Fruit fly (Drosophila melanogaster) whole organism, embryonic: ENCODE data around the gene drn.
A peak's percentile ranks its signal among the peaks of the same experiment; 100 is the strongest.

Source experiments
- ATbp ChIP-seq: fragments of 200-800 bp; sonication (Bioruptor generic); optimal IDR thresholded peaks from 2 replicates; lab custom pipeline; 2017; ENCODE audit warnings: missing biosample characterization, mild to moderate bottlenecking, missing genetic modification characterization, missing genetic modification reagents
- Atf3 ChIP-seq: fragments of 200-800 bp; sonication (Bioruptor generic); optimal IDR thresholded peaks from 3 replicates; lab custom pipeline; 2016; ENCODE audit warnings: missing biosample characterization, missing genetic modification characterization
- Bteb2 ChIP-seq: fragments of 200-800 bp; sonication (Bioruptor generic); optimal IDR thresholded peaks from 2 replicates; lab custom pipeline; 2016; ENCODE audit warnings: missing biosample characterization, missing genetic modification characterization
- CG10147 ChIP-seq: fragments of 200-800 bp; sonication (Bioruptor generic); optimal IDR thresholded peaks from 2 replicates; lab custom pipeline; 2019; ENCODE audit warnings: missing biosample characterization, mild to moderate bottlenecking, missing genetic modification characterization, moderate library complexity
- CG1024 ChIP-seq: fragments of 200-800 bp; sonication (Bioruptor generic); IDR thresholded peaks from 2 replicates; pipeline ENCODE4 v1.3.6; 2022; ENCODE audit warnings: missing biosample characterization, missing genetic modification characterization
- CG10274 ChIP-seq: fragments of 200-800 bp; sonication (Bioruptor generic); optimal IDR thresholded peaks from 3 replicates; lab custom pipeline; 2017; ENCODE audit warnings: missing biosample characterization, mild to moderate bottlenecking, missing genetic modification characterization
- CG10321 ChIP-seq: fragments of 200-800 bp; sonication (Bioruptor generic); IDR thresholded peaks from 2 replicates; pipeline ENCODE4 v1.3.6; 2022; ENCODE audit warnings: missing biosample characterization, missing genetic modification characterization
- CG10654 ChIP-seq: fragments of 200-800 bp; sonication (Bioruptor generic); optimal IDR thresholded peaks from 2 replicates; lab custom pipeline; 2016; ENCODE audit warnings: missing biosample characterization, missing genetic modification characterization
- CG10979 ChIP-seq: fragments of 200-800 bp; sonication (Bioruptor generic); optimal IDR thresholded peaks from 2 replicates; lab custom pipeline; 2018; ENCODE audit warnings: missing biosample characterization, mild to moderate bottlenecking, missing genetic modification characterization, moderate library complexity
- CG12769 ChIP-seq: fragments of 200-800 bp; sonication (Bioruptor generic); optimal IDR thresholded peaks from 2 replicates; lab custom pipeline; 2019; ENCODE audit warnings: missing biosample characterization, mild to moderate bottlenecking, missing genetic modification characterization, moderate library complexity
- CG12942 ChIP-seq: fragments of 200-800 bp; sonication (Bioruptor generic); optimal IDR thresholded peaks from 3 replicates; lab custom pipeline; 2016; ENCODE audit warnings: missing biosample characterization, missing genetic modification characterization
- CG13123 ChIP-seq: fragments of 200-800 bp; sonication (Bioruptor generic); optimal IDR thresholded peaks from 2 replicates; lab custom pipeline; 2016; ENCODE audit warnings: missing biosample characterization, missing genetic modification characterization
- CG14050 ChIP-seq: fragments of 200-800 bp; sonication (Bioruptor generic); IDR thresholded peaks from 3 replicates; pipeline ENCODE4 v1.3.6; 2022; ENCODE audit warnings: missing biosample characterization, missing genetic modification characterization
- CG17361 ChIP-seq: fragments of 200-800 bp; sonication (Bioruptor generic); IDR thresholded peaks from 3 replicates; pipeline ENCODE4 v1.3.6; 2022; ENCODE audit warnings: missing biosample characterization, missing genetic modification characterization
- CG18599 ChIP-seq: fragments of 200-800 bp; sonication (Bioruptor generic); optimal IDR thresholded peaks from 3 replicates; lab custom pipeline; 2017; ENCODE audit warnings: missing biosample characterization, missing genetic modification characterization, mild to moderate bottlenecking, moderate library complexity, missing genetic modification reagents
- CG32532 ChIP-seq: fragments of 200-800 bp; sonication (Bioruptor generic); IDR thresholded peaks from 2 replicates; pipeline ENCODE4 v1.3.6; 2022; ENCODE audit warnings: missing biosample characterization, missing genetic modification characterization
- CG3838 ChIP-seq: fragments of 200-800 bp; sonication (Bioruptor generic); optimal IDR thresholded peaks from 3 replicates; lab custom pipeline; 2016; ENCODE audit warnings: missing biosample characterization, missing genetic modification characterization
- CG4730 ChIP-seq: fragments of 200-800 bp; sonication (Bioruptor generic); IDR thresholded peaks from 2 replicates; pipeline ENCODE4 v1.3.6; 2022; ENCODE audit warnings: missing biosample characterization, missing genetic modification characterization
- CG4854 ChIP-seq: fragments of 200-800 bp; sonication (Bioruptor generic); optimal IDR thresholded peaks from 2 replicates; lab custom pipeline; 2016; ENCODE audit warnings: missing biosample characterization, missing genetic modification characterization, inconsistent platforms
- CG6254 ChIP-seq: fragments of 200-800 bp; sonication (Bioruptor generic); optimal IDR thresholded peaks from 3 replicates; lab custom pipeline; 2017; ENCODE audit warnings: mild to moderate bottlenecking, missing biosample characterization, missing genetic modification reagents, missing genetic modification characterization
- CG6272 ChIP-seq: fragments of 200-800 bp; sonication (Bioruptor generic); IDR thresholded peaks from 2 replicates; pipeline ENCODE4 v1.3.6; 2022; ENCODE audit warnings: missing biosample characterization, missing genetic modification characterization
- CG8089 ChIP-seq: fragments of 200-800 bp; sonication (Bioruptor generic); optimal IDR thresholded peaks from 3 replicates; lab custom pipeline; 2016; ENCODE audit warnings: missing biosample characterization, missing genetic modification characterization
- CG8765 ChIP-seq: fragments of 200-800 bp; sonication (Bioruptor generic); IDR thresholded peaks from 2 replicates; pipeline ENCODE4 v1.3.6; 2022; ENCODE audit warnings: missing biosample characterization, missing genetic modification characterization
- D19B ChIP-seq: fragments of 200-800 bp; sonication (Bioruptor generic); optimal IDR thresholded peaks from 2 replicates; lab custom pipeline; 2017; ENCODE audit warnings: missing biosample characterization, mild to moderate bottlenecking, missing genetic modification characterization
- Dref ChIP-seq: fragments of 200-800 bp; sonication (Bioruptor generic); IDR thresholded peaks from 2 replicates; pipeline ENCODE4 v1.3.6; 2022; ENCODE audit warnings: missing biosample characterization, missing genetic modification characterization
- Mad ChIP-seq: fragments of 200-800 bp; sonication (Bioruptor generic); optimal IDR thresholded peaks from 2 replicates; lab custom pipeline; 2016; ENCODE audit warnings: missing biosample characterization, missing genetic modification characterization
- Opbp ChIP-seq: fragments of 200-800 bp; sonication (Bioruptor generic); IDR thresholded peaks from 3 replicates; pipeline ENCODE4 v1.3.6; 2022; ENCODE audit warnings: missing biosample characterization, missing genetic modification characterization; ENCODE audit not compliant: partially characterized antibody
- Scr ChIP-seq: fragments of 200-800 bp; sonication (Bioruptor generic); IDR thresholded peaks from 2 replicates; pipeline ENCODE4 v1.3.6; 2022; ENCODE audit warnings: missing biosample characterization, missing genetic modification characterization; ENCODE audit not compliant: partially characterized antibody
- Ssrp ChIP-seq: fragments of 200-800 bp; sonication (Bioruptor generic); optimal IDR thresholded peaks from 2 replicates; lab custom pipeline; 2018; ENCODE audit warnings: missing biosample characterization, mild to moderate bottlenecking, missing genetic modification characterization, moderate library complexity
- Xbp1 ChIP-seq: fragments of 200-800 bp; sonication (Bioruptor generic); optimal IDR thresholded peaks from 3 replicates; lab custom pipeline; 2016; ENCODE audit warnings: missing biosample characterization, mild to moderate bottlenecking, missing genetic modification characterization
- amos ChIP-seq: fragments of 200-800 bp; sonication (Bioruptor generic); IDR thresholded peaks from 2 replicates; pipeline ENCODE4 v1.3.6; 2022; ENCODE audit warnings: missing biosample characterization, missing genetic modification characterization; ENCODE audit not compliant: partially characterized antibody
- bcd ChIP-seq: fragments of 200-800 bp; sonication (Bioruptor generic); optimal IDR thresholded peaks from 2 replicates; lab custom pipeline; 2017; ENCODE audit warnings: missing biosample characterization, mild to moderate bottlenecking, missing genetic modification characterization
- btn ChIP-seq: fragments of 200-800 bp; sonication (Bioruptor generic); optimal IDR thresholded peaks from 2 replicates; lab custom pipeline; 2016; ENCODE audit warnings: missing biosample characterization, missing genetic modification characterization
- danr ChIP-seq: fragments of 200-800 bp; sonication (Bioruptor generic); IDR thresholded peaks from 2 replicates; pipeline ENCODE4 v1.3.6; 2022; ENCODE audit warnings: missing biosample characterization, missing genetic modification characterization
- dm ChIP-seq: fragments of 200-800 bp; sonication (Bioruptor generic); optimal IDR thresholded peaks from 3 replicates; lab custom pipeline; 2016; ENCODE audit warnings: missing biosample characterization, missing genetic modification characterization
- dmrt99B ChIP-seq: fragments of 200-800 bp; sonication (Bioruptor generic); optimal IDR thresholded peaks from 2 replicates; lab custom pipeline; 2018; ENCODE audit warnings: missing biosample characterization, mild to moderate bottlenecking, missing genetic modification characterization, moderate library complexity
- gt ChIP-seq: fragments of 200-800 bp; sonication (Bioruptor generic); IDR thresholded peaks from 2 replicates; pipeline ENCODE4 v1.3.6; 2022; ENCODE audit warnings: missing biosample characterization, missing genetic modification characterization
- h ChIP-seq: fragments of >200 bp; optimal IDR thresholded peaks from 2 replicates; lab custom pipeline; 2017
- lbe ChIP-seq: fragments of 200-800 bp; sonication (Bioruptor generic); optimal IDR thresholded peaks from 2 replicates; lab custom pipeline; 2016; ENCODE audit warnings: missing biosample characterization, mild to moderate bottlenecking, missing genetic modification characterization
- psq ChIP-seq: fragments of 200-800 bp; sonication (Bioruptor generic); optimal IDR thresholded peaks from 2 replicates; lab custom pipeline; 2017; ENCODE audit warnings: missing biosample characterization, missing genetic modification characterization
- run ChIP-seq: fragments of 200-800 bp; sonication (Bioruptor generic); optimal IDR thresholded peaks from 3 replicates; lab custom pipeline; 2018; ENCODE audit warnings: missing biosample characterization, mild to moderate bottlenecking, missing genetic modification characterization
- salm ChIP-seq: fragments of 200-800 bp; sonication (Bioruptor generic); optimal IDR thresholded peaks from 2 replicates; lab custom pipeline; 2018; ENCODE audit warnings: missing biosample characterization, mild to moderate bottlenecking, missing genetic modification characterization
- seq ChIP-seq: fragments of 200-800 bp; sonication (Bioruptor generic); IDR thresholded peaks from 2 replicates; pipeline ENCODE4 v1.3.6; 2022; ENCODE audit warnings: missing biosample characterization, missing genetic modification characterization
- sqz ChIP-seq: fragments of 200-800 bp; sonication (Bioruptor generic); optimal IDR thresholded peaks from 3 replicates; lab custom pipeline; 2018; ENCODE audit warnings: missing biosample characterization, mild to moderate bottlenecking, missing genetic modification characterization
- ssp ChIP-seq: fragments of 200-800 bp; sonication (Bioruptor generic); IDR thresholded peaks from 2 replicates; pipeline ENCODE4 v1.3.6; 2022; ENCODE audit warnings: missing biosample characterization, missing genetic modification characterization
- tna ChIP-seq: fragments of 200-800 bp; sonication (Bioruptor generic); IDR thresholded peaks from 2 replicates; pipeline ENCODE4 v1.3.6; 2022; ENCODE audit warnings: missing biosample characterization, missing genetic modification characterization; ENCODE audit not compliant: partially characterized antibody
- toy ChIP-seq: fragments of 200-800 bp; sonication (Bioruptor generic); IDR thresholded peaks from 2 replicates; pipeline ENCODE4 v1.3.6; 2022; ENCODE audit warnings: missing biosample characterization, missing genetic modification characterization
- zen ChIP-seq: fragments of 200-800 bp; sonication (Bioruptor generic); optimal IDR thresholded peaks from 3 replicates; lab custom pipeline; 2018; ENCODE audit warnings: missing biosample characterization, mild to moderate bottlenecking, missing genetic modification characterization, moderate library complexity
- zf30C ChIP-seq: fragments of 200-800 bp; sonication (Bioruptor generic); optimal IDR thresholded peaks from 3 replicates; lab custom pipeline; 2018; ENCODE audit warnings: missing biosample characterization, mild to moderate bottlenecking, missing genetic modification characterization
- zfh1 ChIP-seq: fragments of 200-800 bp; sonication (Bioruptor generic); IDR thresholded peaks from 3 replicates; pipeline ENCODE4 v1.3.6; 2022; ENCODE audit warnings: missing biosample characterization, missing genetic modification characterization

Gene drn

dm6 chr3R:9401127-9401603 is 61.1 kb downstream of the drn start, which contains the start of the genes RpL34b and CG8132 (continued):
- TF ChIP-seq CG10321 (GFP tag; lab: Robert Waterston, UW) = peak; percentile 70
- TF ChIP-seq CG32532 (GFP tag; lab: Robert Waterston, UW) = peak; percentile 98
- peak; percentile 94 for TF ChIP-seq CG10147
- peak; percentile 82 for TF ChIP-seq toy
- TF ChIP-seq amos (GFP tag; lab: Robert Waterston, UW) = peak; percentile 69
- peak; percentile 95 for TF ChIP-seq run (tag; lab: Kevin White, UChicago)
- peak; percentile 62 for TF ChIP-seq zf30C (GFP tag; lab: Kevin White, UChicago)
- TF ChIP-seq btn = peak; percentile 55
- TF ChIP-seq Scr (GFP tag; lab: Robert Waterston, UW) = peak; percentile 45; the same call in 1 of the 2 replicates
- TF ChIP-seq gt (GFP tag; lab: Robert Waterston, UW) = peak; percentile 93
- peak; percentile 94 for TF ChIP-seq seq (GFP tag; lab: Robert Waterston, UW)
- TF ChIP-seq Mad = peak; percentile 97
- TF ChIP-seq CG8765 (GFP tag; lab: Robert Waterston, UW) = peak; percentile 89
- peak; percentile 91 for TF ChIP-seq lbe (GFP tag; lab: Kevin White, UChicago)
- TF ChIP-seq CG18599 (GFP tag; lab: Kevin White, UChicago) = peak; percentile 97
- peak; percentile 91 for TF ChIP-seq danr (GFP tag; lab: Robert Waterston, UW)
- peak; percentile 97 for TF ChIP-seq zfh1 (GFP tag; lab: Robert Waterston, UW)
- TF ChIP-seq CG8089 (GFP tag; lab: Kevin White, UChicago) = peak; percentile 94
- peak; percentile 87 for TF ChIP-seq psq (GFP tag; lab: Kevin White, UChicago)
- TF ChIP-seq CG14050 (GFP tag; lab: Robert Waterston, UW) = peak; percentile 85
- TF ChIP-seq Opbp (GFP tag; lab: Robert Waterston, UW) = peak; percentile 100
- TF ChIP-seq dmrt99B = peak; percentile 91
- peak; percentile 90 for TF ChIP-seq sqz (GFP tag; lab: Kevin White, UChicago)
- peak; percentile 84 for TF ChIP-seq CG10274 (GFP tag; lab: Kevin White, UChicago)
- TF ChIP-seq CG6254 (GFP tag; lab: Kevin White, UChicago) = peak; percentile 79
- peak; percentile 96 for TF ChIP-seq Bteb2 (GFP tag; lab: Kevin White, UChicago)
- peak; percentile 89 for TF ChIP-seq CG10979 (tag; lab: Kevin White, UChicago)
- peak; percentile 97 for TF ChIP-seq CG12942 (GFP tag; lab: Kevin White, UChicago)
- peak; percentile 96 for TF ChIP-seq CG10654 (GFP tag; lab: Kevin White, UChicago)
- TF ChIP-seq CG4854 (GFP tag; lab: Kevin White, UChicago) = peak; percentile 95
- TF ChIP-seq zen (tag; lab: Kevin White, UChicago) = peak; percentile 91
- peak; percentile 89 for TF ChIP-seq CG3838 (GFP tag; lab: Kevin White, UChicago)
- TF ChIP-seq CG17361 (GFP tag; lab: Robert Waterston, UW) = peak; percentile 95
- TF ChIP-seq CG4730 = peak; percentile 89
- TF ChIP-seq D19B (GFP tag; lab: Kevin White, UChicago) = peak; percentile 87
- peak; percentile 88 for TF ChIP-seq CG1024 (GFP tag; lab: Robert Waterston, UW)
- peak; percentile 100 for TF ChIP-seq CG13123 (GFP tag; lab: Kevin White, UChicago)
- peak; percentile 97 for TF ChIP-seq Xbp1 (GFP tag; lab: Kevin White, UChicago)
- TF ChIP-seq dm = peak; percentile 100
- TF ChIP-seq Atf3 (GFP tag; lab: Kevin White, UChicago) = peak; percentile 95
- TF ChIP-seq tna (GFP tag; lab: Robert Waterston, UW) = no peak; the same call in 1 of the 2 replicates
- TF ChIP-seq Dref (GFP tag; lab: Robert Waterston, UW) = peak; percentile 56
- peak; percentile 91 for TF ChIP-seq salm
- TF ChIP-seq ssp (GFP tag; lab: Robert Waterston, UW) = peak; percentile 90
- no peak for TF ChIP-seq h
- no peak for TF ChIP-seq CG12769 (tag; lab: Kevin White, UChicago)
- peak; percentile 97 for TF ChIP-seq bcd
- peak; percentile 93 for TF ChIP-seq Ssrp
- peak; percentile 92 for TF ChIP-seq ATbp (GFP tag; lab: Kevin White, UChicago)
- TF ChIP-seq CG6272 (GFP tag; lab: Robert Waterston, UW) = peak; percentile 94
